Worm (Caenorhabditis elegans) whole organism, L1 larva: ENCODE results near the gene W04G3.5.

Source experiments
- C34B4.2 ChIP-seq: sonication (generic microtip); optimal IDR thresholded peaks from 2 replicates; lab custom pipeline; 2017; ENCODE audit warnings: mild to moderate bottlenecking, missing genetic modification characterization, missing compliant biosample characterization
- Y116A8C.19 ChIP-seq: sonication (generic microtip); optimal IDR thresholded peaks from 2 replicates; lab custom pipeline; 2016; ENCODE audit warnings: missing compliant biosample characterization, missing genetic modification characterization, borderline replicate concordance
- alr-1 ChIP-seq: fragments of 200-800 bp; sonication (Bioruptor generic); optimal IDR thresholded peaks from 2 replicates; lab custom pipeline; 2018; ENCODE audit warnings: borderline replicate concordance, mild to moderate bottlenecking, missing genetic modification characterization, missing compliant biosample characterization
- blmp-1 ChIP-seq: fragments of 150-350 bp; optimal IDR thresholded peaks from 2 replicates; lab custom pipeline; 2014; ENCODE audit warnings: missing biosample characterization, missing genetic modification characterization
- ceh-63 ChIP-seq: fragments of 200-800 bp; sonication (Bioruptor generic); optimal IDR thresholded peaks from 2 replicates; lab custom pipeline; 2018; ENCODE audit warnings: mild to moderate bottlenecking, missing genetic modification characterization, missing compliant biosample characterization
- ceh-8 ChIP-seq: fragments of 200-800 bp; sonication (Bioruptor generic); optimal IDR thresholded peaks from 2 replicates; lab custom pipeline; 2018; ENCODE audit warnings: mild to moderate bottlenecking, missing genetic modification characterization, moderate library complexity, missing compliant biosample characterization
- ceh-88 ChIP-seq: fragments of 200-800 bp; sonication (Bioruptor generic); IDR thresholded peaks from 2 replicates; pipeline ENCODE4 v1.3.6; 2022; ENCODE audit warnings: missing genetic modification characterization, missing compliant biosample characterization
- ces-1 ChIP-seq: fragments of 150-350 bp; optimal IDR thresholded peaks from 2 replicates; lab custom pipeline; 2014; ENCODE audit warnings: missing biosample characterization, missing genetic modification reagents, missing genetic modification characterization
- efl-3 ChIP-seq: fragments of 200-800 bp; sonication (Bioruptor generic); optimal IDR thresholded peaks from 2 replicates; lab custom pipeline; 2018; ENCODE audit warnings: mild to moderate bottlenecking, missing genetic modification characterization, missing compliant biosample characterization
- egl-13 ChIP-seq: sonication (generic microtip); optimal IDR thresholded peaks from 2 replicates; lab custom pipeline; 2016; ENCODE audit warnings: missing genotype, missing genetic modification reagents, missing genetic modification characterization, missing compliant biosample characterization
- egl-27 ChIP-seq, 2 experiments: fragments of 150-350 bp in 1 of 2; sonication (generic microtip); optimal IDR thresholded peaks; 3 replicates each; lab custom pipeline; 2017 to 2018; ENCODE audit warnings: missing biosample characterization in 2 of 2, missing genetic modification characterization in 2 of 2, missing genetic modification reagents in 2 of 2
- elt-3 ChIP-seq, 6 experiments: fragments of 150-350 bp in 1 of 6; sonication (generic microtip); optimal IDR thresholded peaks; 2 replicates each; lab custom pipeline; 2017 to 2018; ENCODE audit warnings: missing biosample characterization in 6 of 6, missing genetic modification characterization in 6 of 6, inconsistent platforms in 1 of 6
- ets-5 ChIP-seq: fragments of 200-800 bp; sonication (Bioruptor generic); IDR thresholded peaks from 2 replicates; pipeline ENCODE4 v1.3.6; 2022; ENCODE audit warnings: missing genetic modification characterization, missing compliant biosample characterization
- fkh-4 ChIP-seq: sonication (generic microtip); optimal IDR thresholded peaks from 2 replicates; lab custom pipeline; 2016; ENCODE audit warnings: missing compliant biosample characterization, missing genetic modification characterization, borderline replicate concordance
- fkh-8 ChIP-seq: sonication (generic microtip); optimal IDR thresholded peaks from 2 replicates; lab custom pipeline; 2016; ENCODE audit warnings: mild to moderate bottlenecking, missing genetic modification characterization, missing compliant biosample characterization
- fos-1 ChIP-seq: fragments of 150-350 bp; optimal IDR thresholded peaks from 2 replicates; lab custom pipeline; 2014; ENCODE audit warnings: missing biosample characterization, missing genetic modification characterization
- hlh-17 ChIP-seq: fragments of 200-800 bp; sonication (Bioruptor generic); optimal IDR thresholded peaks from 2 replicates; lab custom pipeline; 2018; ENCODE audit warnings: missing genetic modification characterization, mild to moderate bottlenecking, missing compliant biosample characterization, moderate library complexity, borderline replicate concordance
- hpl-2 ChIP-seq: fragments of 150-350 bp; optimal IDR thresholded peaks from 2 replicates; lab custom pipeline; 2014; ENCODE audit warnings: missing biosample characterization, missing genetic modification reagents, missing genetic modification characterization
- isw-1 ChIP-seq: fragments of 200-800 bp; sonication (Bioruptor generic); IDR thresholded peaks from 2 replicates; pipeline ENCODE4 v1.3.6; 2022; ENCODE audit warnings: missing genetic modification characterization, missing compliant biosample characterization
- lin-13 ChIP-seq: fragments of 150-350 bp; optimal IDR thresholded peaks from 2 replicates; lab custom pipeline; 2014; ENCODE audit warnings: missing biosample characterization, missing genetic modification reagents, missing genetic modification characterization
- lin-15B ChIP-seq: fragments of 150-350 bp; sonication (generic microtip); optimal IDR thresholded peaks from 3 replicates; lab custom pipeline; 2014; ENCODE audit warnings: missing biosample characterization, missing genetic modification characterization
- lin-35 ChIP-seq, 2 experiments: fragments of 150-350 bp; optimal IDR thresholded peaks; 2 replicates each; lab custom pipeline; 2014; ENCODE audit warnings: missing biosample characterization in 2 of 2, missing genetic modification characterization in 2 of 2, missing genetic modification reagents in 2 of 2
- lsy-2 ChIP-seq, 2 experiments: fragments of 150-350 bp; optimal IDR thresholded peaks; 2 replicates each; lab custom pipeline; 2014; ENCODE audit warnings: missing biosample characterization in 2 of 2, missing genetic modification characterization in 2 of 2
- mab-9 ChIP-seq: fragments of 200-800 bp; sonication (Bioruptor generic); IDR thresholded peaks from 2 replicates; pipeline ENCODE4 v1.3.6; 2022; ENCODE audit warnings: missing genetic modification reagents, missing genetic modification characterization, missing compliant biosample characterization
- mdl-1 ChIP-seq, 2 experiments: fragments of 150-350 bp; optimal IDR thresholded peaks; 2 replicates each; lab custom pipeline; 2014 to 2017; ENCODE audit warnings: missing biosample characterization in 2 of 2, missing genetic modification characterization in 2 of 2, inconsistent platforms in 1 of 2
- mef-2 ChIP-seq: fragments of 150-350 bp; optimal IDR thresholded peaks from 2 replicates; lab custom pipeline; 2014; ENCODE audit warnings: missing biosample characterization, missing genetic modification characterization
- mep-1 ChIP-seq: fragments of 150-350 bp; optimal IDR thresholded peaks from 2 replicates; lab custom pipeline; 2014; ENCODE audit warnings: missing biosample characterization, missing genetic modification characterization
- nhr-11 ChIP-seq: fragments of 150-350 bp; optimal IDR thresholded peaks from 2 replicates; lab custom pipeline; 2014; ENCODE audit warnings: missing biosample characterization, missing genetic modification characterization
- nhr-12 ChIP-seq: sonication (generic microtip); optimal IDR thresholded peaks from 2 replicates; lab custom pipeline; 2017; ENCODE audit warnings: missing biosample characterization, missing genetic modification characterization
- nhr-237 ChIP-seq: fragments of 150-350 bp; optimal IDR thresholded peaks from 2 replicates; lab custom pipeline; 2014; ENCODE audit warnings: missing biosample characterization, missing genetic modification characterization
- nhr-47 ChIP-seq: sonication (generic microtip); optimal IDR thresholded peaks from 2 replicates; lab custom pipeline; 2016; ENCODE audit warnings: mild to moderate bottlenecking, missing genetic modification characterization, moderate library complexity, missing compliant biosample characterization
- nhr-71 ChIP-seq: sonication (generic microtip); optimal IDR thresholded peaks from 2 replicates; lab custom pipeline; 2016; ENCODE audit warnings: mild to moderate bottlenecking, missing genetic modification characterization, moderate library complexity, missing compliant biosample characterization
- nhr-76 ChIP-seq: sonication (generic microtip); optimal IDR thresholded peaks from 2 replicates; lab custom pipeline; 2017; ENCODE audit warnings: missing biosample characterization, missing genetic modification characterization
- nhr-77 ChIP-seq: fragments of 150-350 bp; optimal IDR thresholded peaks from 2 replicates; lab custom pipeline; 2014; ENCODE audit warnings: missing biosample characterization, missing genetic modification characterization
- nhr-85 ChIP-seq: sonication (generic microtip); peaks from one replicate; lab custom pipeline; 2016; ENCODE audit warnings: missing genetic modification characterization, inconsistent platforms, missing compliant biosample characterization
- pag-3 ChIP-seq: sonication (generic microtip); optimal IDR thresholded peaks from 2 replicates; lab custom pipeline; 2017; ENCODE audit warnings: missing genetic modification characterization, mild to moderate bottlenecking, missing compliant biosample characterization, antibody characterized with exemption, borderline replicate concordance; ENCODE audit not compliant: insufficient read depth
- pqm-1 ChIP-seq: sonication (generic microtip); optimal IDR thresholded peaks from 3 replicates; lab custom pipeline; 2017; ENCODE audit warnings: missing biosample characterization, missing genetic modification characterization
- sup-37 ChIP-seq: fragments of 200-800 bp; sonication (Bioruptor generic); optimal IDR thresholded peaks from 2 replicates; lab custom pipeline; 2018; ENCODE audit warnings: mild to moderate bottlenecking, missing genetic modification characterization, missing compliant biosample characterization
- swsn-7 ChIP-seq: sonication (generic microtip); optimal IDR thresholded peaks from 2 replicates; lab custom pipeline; 2016; ENCODE audit warnings: missing genetic modification characterization, missing compliant biosample characterization
- tbx-2 ChIP-seq: sonication (generic microtip); optimal IDR thresholded peaks from 2 replicates; lab custom pipeline; 2016; ENCODE audit warnings: missing genetic modification characterization, missing compliant biosample characterization
- tlp-1 ChIP-seq: fragments of 150-350 bp; optimal IDR thresholded peaks from 2 replicates; lab custom pipeline; 2014; ENCODE audit warnings: missing biosample characterization, missing genetic modification characterization
- unc-130 ChIP-seq: fragments of 150-350 bp; optimal IDR thresholded peaks from 2 replicates; lab custom pipeline; 2017; ENCODE audit warnings: missing biosample characterization, missing genetic modification characterization, inconsistent platforms
- unc-62 ChIP-seq: fragments of 150-350 bp; optimal IDR thresholded peaks from 2 replicates; lab custom pipeline; 2014; ENCODE audit warnings: missing biosample characterization, missing genetic modification reagents, missing genetic modification characterization
- unc-86 ChIP-seq: sonication (generic microtip); optimal IDR thresholded peaks from 2 replicates; lab custom pipeline; 2016; ENCODE audit warnings: missing genetic modification characterization, missing compliant biosample characterization
- unc-98 ChIP-seq: fragments of 200-800 bp; sonication (Bioruptor generic); IDR thresholded peaks from 2 replicates; pipeline ENCODE4 v1.3.6; 2022; ENCODE audit warnings: missing genetic modification characterization, missing compliant biosample characterization
- vab-15 ChIP-seq: sonication (generic microtip); optimal IDR thresholded peaks from 2 replicates; lab custom pipeline; 2017; ENCODE audit warnings: missing genotype, mild to moderate bottlenecking, missing genetic modification characterization, missing compliant biosample characterization
- xbp-1 ChIP-seq: sonication (generic microtip); optimal IDR thresholded peaks from 2 replicates; lab custom pipeline; 2016; ENCODE audit warnings: missing genetic modification characterization, missing compliant biosample characterization
- zip-4 ChIP-seq: fragments of 200-800 bp; sonication (Bioruptor generic); optimal IDR thresholded peaks from 2 replicates; lab custom pipeline; 2018; ENCODE audit warnings: mild to moderate bottlenecking, missing genetic modification characterization, moderate library complexity, missing compliant biosample characterization
- ztf-11 ChIP-seq, 2 experiments: sonication (generic microtip); optimal IDR thresholded peaks; 2 replicates each; lab custom pipeline; 2016 to 2017; ENCODE audit warnings: missing genetic modification characterization in 2 of 2, missing biosample characterization in 1 of 2, missing compliant biosample characterization in 1 of 2

Gene W04G3.5

DNA sequence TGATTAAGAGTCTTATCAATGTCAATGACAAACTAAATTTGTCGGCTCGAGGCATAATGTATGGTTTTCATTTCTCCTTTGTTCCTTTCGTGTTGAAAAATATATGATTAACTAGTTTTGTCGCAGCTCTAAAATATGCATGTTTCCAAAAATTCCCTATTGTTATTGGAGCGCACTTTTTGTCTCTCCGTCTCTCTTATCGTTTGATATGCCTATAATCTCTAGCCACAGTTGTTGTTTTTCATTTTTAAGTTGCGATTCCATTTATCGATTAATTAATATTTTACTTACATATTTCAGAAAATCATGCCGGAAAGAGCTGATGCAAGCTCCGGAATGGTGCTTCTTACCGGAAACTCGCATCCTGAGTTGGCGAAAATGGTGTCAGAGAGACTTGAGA, at the start of gene W04G3.5:
Gene W04G3.5, plus strand, starts transcription at position 301 of the 400 bp plus-strand sequence.
- TF ChIP-seq ces-1 (GFP tag; lab: Kevin White, UChicago) (no peak), lin-15B (tag; lab: Kevin White, UChicago) (no peak), efl-3 (no peak), nhr-237 (tag; lab: Kevin White, UChicago) (no peak), unc-130 (tag; lab: Kevin White, UChicago) (no peak), mdl-1 (tag; optimal IDR thresholded peaks at IDR 0.05; lab: Kevin White, UChicago) (no peak), unc-98 (GFP tag; lab: Robert Waterston, UW) (no peak), C34B4.2 (tag; lab: Kevin White, UChicago) (no peak), xbp-1 (tag; lab: Kevin White, UChicago) (no peak), nhr-76 (no peak), nhr-12 (no peak), unc-62 (GFP tag; lab: Kevin White, UChicago) (no peak), ceh-8 (GFP tag; lab: Kevin White, UChicago) (no peak), fkh-4 (tag; lab: Kevin White, UChicago) (no peak), swsn-7 (tag; lab: Kevin White, UChicago) (no peak), mef-2 (no peak), lin-35 (GFP tag; optimal IDR thresholded peaks at IDR 0.05; lab: Kevin White, UChicago) (no peak), fos-1 (no peak), nhr-77 (tag; lab: Kevin White, UChicago) (no peak)

ce11 chrX:11028617-11029016, 44.8 kb upstream of the W04G3.5 start, which contains the start of gene ldb-1:
TSS of gene ldb-1 (plus strand) at chrX:11028917.
- TF ChIP-seq vab-15 (tag; lab: Kevin White, UChicago) (no peak), mep-1 (tag; lab: Kevin White, UChicago) (no peak), fkh-8 (no peak), alr-1 (tag; lab: Kevin White, UChicago) (no peak), lin-35 (GFP tag; optimal IDR thresholded peaks at IDR 0.05; lab: Kevin White, UChicago) (no peak), efl-3 (no peak), Y116A8C.19 (tag; lab: Kevin White, UChicago) (no peak), pqm-1 (no peak), C34B4.2 (tag; lab: Kevin White, UChicago) (no peak), ztf-11 (tag; optimal IDR thresholded peaks at IDR 0.05; lab: Kevin White, UChicago) (no peak), pag-3 (tag; lab: Kevin White, UChicago) (no peak), hlh-17 (GFP tag; lab: Kevin White, UChicago) (no peak), ets-5 (GFP tag; lab: Robert Waterston, UW) (no peak), elt-3 (tag; optimal IDR thresholded peaks at IDR 0.05; lab: Kevin White, UChicago) (no peak), ceh-88 (no peak), lsy-2 (tag; optimal IDR thresholded peaks at IDR 0.05; lab: Kevin White, UChicago) (no peak), nhr-76 (no peak), hpl-2 (GFP tag; lab: Kevin White, UChicago) (no peak), unc-86 (no peak), mab-9 (no peak)
- TF ChIP-seq, all 84 proteins: peak for 0

- TF ChIP-seq ceh-63 (GFP tag; lab: Kevin White, UChicago) (peak; percentile 33), nhr-85 (tag; lab: Kevin White, UChicago) (peak; percentile 97), tbx-2 (tag; lab: Kevin White, UChicago) (peak; percentile 97), unc-86 (peak; percentile 93), sup-37 (peak; percentile 56), unc-130 (tag; lab: Kevin White, UChicago) (peak; percentile 65), blmp-1 (peak; percentile 57), lin-13 (GFP tag; lab: Kevin White, UChicago) (peak; percentile 89), nhr-47 (tag; lab: Kevin White, UChicago) (peak; percentile 94), vab-15 (tag; lab: Kevin White, UChicago) (no peak), nhr-71 (peak; percentile 97), tlp-1 (no peak), hpl-2 (GFP tag; lab: Kevin White, UChicago) (peak; percentile 39), nhr-11 (tag; lab: Kevin White, UChicago) (peak; percentile 76), isw-1 (GFP tag; lab: Robert Waterston, UW) (peak; percentile 71), egl-27 (tag; optimal IDR thresholded peaks at IDR 0.05; lab: Kevin White, UChicago) (peak; percentile 63 to 67), egl-13 (tag; lab: Kevin White, UChicago) (peak; percentile 91), zip-4 (GFP tag; lab: Kevin White, UChicago) (peak; percentile 69), nhr-237 (tag; lab: Kevin White, UChicago) (peak; percentile 47)
These were observed 42.3 kb upstream of the W04G3.5 start for ce11 chrX:11031047-11031695.
